Worm (Caenorhabditis elegans) whole organism, L4 larva: ENCODE data around the gene R07B1.6.

Experiments used
- R02D3.7 ChIP-seq: fragments of 150-350 bp; sonication (generic microtip); optimal IDR thresholded peaks from 3 replicates; lab custom pipeline; 2014; ENCODE audit warnings: missing biosample characterization, missing genetic modification characterization
- T20F7.1 ChIP-seq: fragments of 200-800 bp; sonication (Bioruptor generic); optimal IDR thresholded peaks from 2 replicates; lab custom pipeline; 2018; ENCODE audit warnings: mild to moderate bottlenecking, missing genetic modification characterization, missing compliant biosample characterization
- egl-27 ChIP-seq: sonication (generic microtip); optimal IDR thresholded peaks from 3 replicates; lab custom pipeline; 2017; ENCODE audit warnings: missing biosample characterization, missing genetic modification reagents, missing genetic modification characterization
- lsy-2 ChIP-seq, 2 experiments: fragments of 150-350 bp in 1 of 2; sonication (generic microtip) in 1 of 2; optimal IDR thresholded peaks; 2 replicates each; lab custom pipeline; 2014 to 2017; ENCODE audit warnings: missing biosample characterization in 2 of 2, missing genetic modification characterization in 2 of 2

- TF ChIP-seq T20F7.1 (GFP tag; lab: Kevin White, UChicago), result no peak
- no peak for TF ChIP-seq R02D3.7
- no peak for TF ChIP-seq lsy-2 (tag; optimal IDR thresholded peaks at IDR 0.05; lab: Kevin White, UChicago)
- TF ChIP-seq egl-27 (tag; lab: Kevin White, UChicago), result no peak
These were observed 2.4 kb downstream of the R07B1.6 start, which contains the start of gene R07B1.7 for ce11 chrX:9868820-9869219.
